Fruit fly (Drosophila melanogaster): ENCODE measurements around the gene osa.
"Not testable (repeated sequence)": the region's sequence is repeated elsewhere in the genome, so short reads cannot be mapped to it uniquely, and the experiment has no call there.

DNA sequence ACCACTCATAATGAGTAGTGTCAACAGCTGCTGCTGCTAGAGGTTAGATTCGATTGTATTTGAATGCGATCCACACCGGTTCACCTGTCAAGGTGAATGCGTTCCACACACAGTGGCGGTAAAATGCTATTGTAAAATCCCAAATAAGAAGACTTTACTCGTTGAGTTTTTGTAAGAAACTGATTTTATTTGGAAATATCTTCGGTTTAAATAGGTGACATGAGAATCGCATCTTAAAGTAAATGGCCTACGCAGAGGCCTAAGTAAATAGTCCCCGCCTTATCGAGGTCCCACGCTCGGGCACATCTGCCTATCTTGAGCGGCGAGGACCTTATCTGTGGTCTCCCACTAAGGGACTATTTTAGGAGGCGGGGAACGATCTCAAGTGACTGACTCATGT is 44.9 kb upstream of the osa start, which contains the start of gene TyrR:
- TF ChIP-seq psq, insv, Sin3A, ttk, h (optimal IDR thresholded peaks at IDR 0.05): not testable (repeated sequence)

All from Kc167 (cell line).